Fruit fly (Drosophila melanogaster) whole organism, embryonic: ENCODE data around the gene CG10584.
A peak's percentile ranks its signal among the peaks of the same experiment; 100 is the strongest.

Source experiments
- Asciz ChIP-seq: fragments of 200-800 bp; sonication (Bioruptor generic); optimal IDR thresholded peaks from 2 replicates; lab custom pipeline; 2017; ENCODE audit warnings: missing biosample characterization, mild to moderate bottlenecking, missing genetic modification characterization, missing genetic modification reagents
- CG12391 ChIP-seq: fragments of 200-800 bp; sonication (Bioruptor generic); optimal IDR thresholded peaks from 3 replicates; lab custom pipeline; 2018; ENCODE audit warnings: missing biosample characterization, mild to moderate bottlenecking, missing genetic modification characterization, moderate library complexity
- CG12942 ChIP-seq: fragments of 200-800 bp; sonication (Bioruptor generic); optimal IDR thresholded peaks from 3 replicates; lab custom pipeline; 2016; ENCODE audit warnings: missing biosample characterization, missing genetic modification characterization
- CG14050 ChIP-seq: fragments of 200-800 bp; sonication (Bioruptor generic); IDR thresholded peaks from 3 replicates; pipeline ENCODE4 v1.3.6; 2022; ENCODE audit warnings: missing biosample characterization, missing genetic modification characterization
- CG15479 ChIP-seq: fragments of 200-800 bp; sonication (Bioruptor generic); optimal IDR thresholded peaks from 3 replicates; lab custom pipeline; 2019; ENCODE audit warnings: missing biosample characterization, mild to moderate bottlenecking, missing genetic modification characterization, moderate library complexity
- CG15696 ChIP-seq: fragments of 200-800 bp; sonication (Bioruptor generic); optimal IDR thresholded peaks from 2 replicates; lab custom pipeline; 2019; ENCODE audit warnings: missing biosample characterization, mild to moderate bottlenecking, missing genetic modification characterization, moderate library complexity
- CG17802 ChIP-seq: fragments of 200-800 bp; sonication (Bioruptor generic); optimal IDR thresholded peaks from 2 replicates; lab custom pipeline; 2018; ENCODE audit warnings: missing biosample characterization, mild to moderate bottlenecking, missing genetic modification characterization, moderate library complexity
- CG17912 ChIP-seq: fragments of 200-800 bp; sonication (Bioruptor generic); optimal IDR thresholded peaks from 2 replicates; lab custom pipeline; 2018; ENCODE audit warnings: missing biosample characterization, mild to moderate bottlenecking, missing genetic modification characterization
- CG18599 ChIP-seq: fragments of 200-800 bp; sonication (Bioruptor generic); optimal IDR thresholded peaks from 3 replicates; lab custom pipeline; 2017; ENCODE audit warnings: missing biosample characterization, missing genetic modification characterization, mild to moderate bottlenecking, moderate library complexity, missing genetic modification reagents
- CG2678 ChIP-seq: fragments of 200-800 bp; sonication (Bioruptor generic); optimal IDR thresholded peaks from 3 replicates; lab custom pipeline; 2019; ENCODE audit warnings: missing biosample characterization, mild to moderate bottlenecking, missing genetic modification characterization, moderate library complexity
- CG3065 ChIP-seq: fragments of 200-800 bp; sonication (Bioruptor generic); optimal IDR thresholded peaks from 2 replicates; lab custom pipeline; 2016; ENCODE audit warnings: missing biosample characterization, missing genetic modification characterization
- CG3407 ChIP-seq: fragments of 200-800 bp; sonication (Bioruptor generic); optimal IDR thresholded peaks from 2 replicates; lab custom pipeline; 2018; ENCODE audit warnings: missing biosample characterization, mild to moderate bottlenecking, missing genetic modification characterization
- CG3995 ChIP-seq: fragments of 200-800 bp; sonication (Bioruptor generic); optimal IDR thresholded peaks from 3 replicates; lab custom pipeline; 2016; ENCODE audit warnings: missing biosample characterization, missing genetic modification characterization
- CG4424 ChIP-seq: fragments of 200-800 bp; sonication (Bioruptor generic); optimal IDR thresholded peaks from 3 replicates; lab custom pipeline; 2016; ENCODE audit warnings: missing biosample characterization, missing genetic modification characterization
- CG6254 ChIP-seq: fragments of 200-800 bp; sonication (Bioruptor generic); optimal IDR thresholded peaks from 3 replicates; lab custom pipeline; 2017; ENCODE audit warnings: mild to moderate bottlenecking, missing biosample characterization, missing genetic modification reagents, missing genetic modification characterization
- CG6813 ChIP-seq: fragments of 200-800 bp; sonication (Bioruptor generic); optimal IDR thresholded peaks from 2 replicates; lab custom pipeline; 2017; ENCODE audit warnings: missing biosample characterization, missing genetic modification characterization, mild to moderate bottlenecking, moderate library complexity, missing genetic modification reagents
- CG9437 ChIP-seq: fragments of 200-800 bp; sonication (Bioruptor generic); optimal IDR thresholded peaks from 2 replicates; lab custom pipeline; 2018; ENCODE audit warnings: missing biosample characterization, mild to moderate bottlenecking, missing genetic modification characterization
- CTCF ChIP-seq: fragments of 200-800 bp; sonication (Bioruptor generic); optimal IDR thresholded peaks from 2 replicates; lab custom pipeline; 2017; ENCODE audit warnings: missing biosample characterization, mild to moderate bottlenecking, missing genetic modification characterization, moderate library complexity
- CrebB ChIP-seq: fragments of 200-800 bp; sonication (Bioruptor generic); optimal IDR thresholded peaks from 3 replicates; lab custom pipeline; 2018; ENCODE audit warnings: missing biosample characterization, mild to moderate bottlenecking, missing genetic modification characterization
- Dek ChIP-seq: fragments of 200-800 bp; sonication (Bioruptor generic); optimal IDR thresholded peaks from 3 replicates; lab custom pipeline; 2019; ENCODE audit warnings: missing biosample characterization, mild to moderate bottlenecking, missing genetic modification characterization, moderate library complexity
- ERR ChIP-seq: fragments of 200-800 bp; sonication (Bioruptor generic); optimal IDR thresholded peaks from 2 replicates; lab custom pipeline; 2016; ENCODE audit warnings: missing biosample characterization, missing genetic modification characterization
- GATAe ChIP-seq: fragments of 200-800 bp; sonication (Bioruptor generic); conservative IDR thresholded peaks from 2 replicates; pipeline ENCODE4 v1.3.6; 2022; ENCODE audit warnings: missing biosample characterization, missing genetic modification characterization
- Gug ChIP-seq: fragments of 200-800 bp; sonication (Bioruptor generic); IDR thresholded peaks from 4 replicates; pipeline ENCODE4 v1.3.6; 2022; ENCODE audit warnings: missing biosample characterization, missing genetic modification characterization
- Lpt ChIP-seq: fragments of >200 bp; optimal IDR thresholded peaks from 2 replicates; lab custom pipeline; 2018; ENCODE audit warnings: missing biosample characterization, missing genetic modification characterization
- Mrtf ChIP-seq: fragments of 200-800 bp; sonication (Bioruptor generic); IDR thresholded peaks from 3 replicates; pipeline ENCODE4 v1.3.6; 2022; ENCODE audit warnings: missing biosample characterization, missing genetic modification characterization
- Rfx ChIP-seq: fragments of 200-800 bp; sonication (Bioruptor generic); IDR thresholded peaks from 2 replicates; pipeline ENCODE4 v1.3.6; 2022; ENCODE audit warnings: missing biosample characterization, missing genetic modification characterization
- btn ChIP-seq: fragments of 200-800 bp; sonication (Bioruptor generic); optimal IDR thresholded peaks from 2 replicates; lab custom pipeline; 2016; ENCODE audit warnings: missing biosample characterization, missing genetic modification characterization
- cwo ChIP-seq: fragments of 200-800 bp; sonication (Bioruptor generic); optimal IDR thresholded peaks from 3 replicates; lab custom pipeline; 2017; ENCODE audit warnings: missing biosample characterization, missing genetic modification characterization, mild to moderate bottlenecking, moderate library complexity, missing genetic modification reagents
- disco-r ChIP-seq: fragments of 200-800 bp; sonication (Bioruptor generic); optimal IDR thresholded peaks from 2 replicates; lab custom pipeline; 2016; ENCODE audit warnings: missing biosample characterization, missing genetic modification characterization
- eve ChIP-seq, 2 experiments: fragments of >200 bp; optimal IDR thresholded peaks; 2 replicates each; lab custom pipeline; 2017; ENCODE audit warnings: missing biosample characterization in 2 of 2, missing genetic modification characterization in 2 of 2
- exex ChIP-seq: fragments of 200-800 bp; sonication (Bioruptor generic); optimal IDR thresholded peaks from 4 replicates; lab custom pipeline; 2018; ENCODE audit warnings: missing biosample characterization, mild to moderate bottlenecking, missing genetic modification characterization, moderate library complexity
- gcm2 ChIP-seq: fragments of 200-800 bp; sonication (Bioruptor generic); optimal IDR thresholded peaks from 2 replicates; lab custom pipeline; 2016; ENCODE audit warnings: missing biosample characterization, missing genetic modification characterization
- gem ChIP-seq: fragments of 200-800 bp; sonication (Bioruptor generic); optimal IDR thresholded peaks from 2 replicates; lab custom pipeline; 2019; ENCODE audit warnings: missing biosample characterization, mild to moderate bottlenecking, missing genetic modification characterization, moderate library complexity
- gro ChIP-seq: fragments of 200-800 bp; sonication (Bioruptor generic); optimal IDR thresholded peaks from 2 replicates; lab custom pipeline; 2016; ENCODE audit warnings: missing biosample characterization, missing genetic modification characterization
- hb ChIP-seq: fragments of 200-800 bp; sonication (Bioruptor generic); IDR thresholded peaks from 3 replicates; pipeline ENCODE4 v1.3.6; 2022; ENCODE audit warnings: missing biosample characterization, missing genetic modification characterization; ENCODE audit not compliant: partially characterized antibody
- hkb ChIP-seq, 2 experiments: fragments of 200-800 bp in 1 of 2; fragments of >200 bp in 1 of 2; sonication (Bioruptor generic) in 1 of 2; IDR thresholded peaks in 1 of 2; optimal IDR thresholded peaks in 1 of 2; 2 replicates each; pipeline versions ENCODE4 v1.3.6 to Lab custom; 2017 to 2022; ENCODE audit warnings: missing biosample characterization in 1 of 2, missing genetic modification characterization in 1 of 2
- insv ChIP-seq, 2 experiments: fragments of 200-800 bp; sonication (Bioruptor generic); optimal IDR thresholded peaks; 3 replicates each; lab custom pipeline; 2016 to 2018; ENCODE audit warnings: missing biosample characterization in 2 of 2, missing genetic modification characterization in 2 of 2
- knrl ChIP-seq: fragments of 200-800 bp; sonication (Bioruptor generic); IDR thresholded peaks from 3 replicates; pipeline ENCODE4 v1.3.6; 2022; ENCODE audit warnings: missing biosample characterization, missing genetic modification characterization; ENCODE audit not compliant: partially characterized antibody
- p53 ChIP-seq: fragments of 200-800 bp; sonication (Bioruptor generic); optimal IDR thresholded peaks from 2 replicates; lab custom pipeline; 2016; ENCODE audit warnings: missing biosample characterization, missing genetic modification characterization
- pan ChIP-seq, 4 experiments: fragments of >200 bp in 3 of 4; fragments of 200-800 bp in 1 of 4; sonication (Bioruptor generic) in 1 of 4; optimal IDR thresholded peaks in 3 of 4; IDR thresholded peaks in 1 of 4; 2 replicates each; pipeline versions ENCODE4 v1.3.6 to Lab custom; 2017 to 2022; ENCODE audit warnings: missing biosample characterization in 2 of 4, missing genetic modification characterization in 2 of 4, mixed read lengths in 1 of 4
- peb ChIP-seq: fragments of 200-800 bp; sonication (Bioruptor generic); IDR thresholded peaks from 2 replicates; pipeline ENCODE4 v1.3.6; 2022; ENCODE audit warnings: missing biosample characterization, missing genetic modification characterization
- row ChIP-seq: fragments of 200-800 bp; sonication (Bioruptor generic); IDR thresholded peaks from 3 replicates; pipeline ENCODE4 v1.3.6; 2022; ENCODE audit warnings: missing biosample characterization, missing genetic modification characterization
- sd ChIP-seq: fragments of 200-800 bp; sonication (Bioruptor generic); optimal IDR thresholded peaks from 3 replicates; lab custom pipeline; 2018; ENCODE audit warnings: missing biosample characterization, mild to moderate bottlenecking, missing genetic modification characterization, moderate library complexity
- sens ChIP-seq: fragments of 200-800 bp; sonication (Bioruptor generic); peaks from one replicate; lab custom pipeline; 2016; ENCODE audit warnings: missing biosample characterization, missing genetic modification characterization
- ssp ChIP-seq: fragments of 200-800 bp; sonication (Bioruptor generic); IDR thresholded peaks from 2 replicates; pipeline ENCODE4 v1.3.6; 2022; ENCODE audit warnings: missing biosample characterization, missing genetic modification characterization
- stc ChIP-seq: fragments of 200-800 bp; sonication (Bioruptor generic); IDR thresholded peaks from 2 replicates; pipeline ENCODE4 v1.3.6; 2022; ENCODE audit warnings: missing biosample characterization, missing genetic modification characterization
- tll ChIP-seq, 2 experiments: fragments of 200-800 bp in 1 of 2; fragments of >200 bp in 1 of 2; sonication (Bioruptor generic) in 1 of 2; optimal IDR thresholded peaks; 2 replicates each; lab custom pipeline; 2017 to 2019; ENCODE audit warnings: missing biosample characterization in 2 of 2, missing genetic modification characterization in 2 of 2, mild to moderate bottlenecking in 1 of 2, moderate library complexity in 1 of 2
- ttk ChIP-seq: fragments of 200-800 bp; sonication (Bioruptor generic); IDR thresholded peaks from 2 replicates; pipeline ENCODE4 v2.1.2; 2022; ENCODE audit warnings: missing biosample characterization, missing genetic modification characterization
- tx ChIP-seq: fragments of 200-800 bp; sonication (Bioruptor generic); optimal IDR thresholded peaks from 2 replicates; lab custom pipeline; 2016; ENCODE audit warnings: missing biosample characterization, missing genetic modification characterization
- yki ChIP-seq: fragments of >200 bp; optimal IDR thresholded peaks from 3 replicates; lab custom pipeline; 2018

Gene CG10584

DNA sequence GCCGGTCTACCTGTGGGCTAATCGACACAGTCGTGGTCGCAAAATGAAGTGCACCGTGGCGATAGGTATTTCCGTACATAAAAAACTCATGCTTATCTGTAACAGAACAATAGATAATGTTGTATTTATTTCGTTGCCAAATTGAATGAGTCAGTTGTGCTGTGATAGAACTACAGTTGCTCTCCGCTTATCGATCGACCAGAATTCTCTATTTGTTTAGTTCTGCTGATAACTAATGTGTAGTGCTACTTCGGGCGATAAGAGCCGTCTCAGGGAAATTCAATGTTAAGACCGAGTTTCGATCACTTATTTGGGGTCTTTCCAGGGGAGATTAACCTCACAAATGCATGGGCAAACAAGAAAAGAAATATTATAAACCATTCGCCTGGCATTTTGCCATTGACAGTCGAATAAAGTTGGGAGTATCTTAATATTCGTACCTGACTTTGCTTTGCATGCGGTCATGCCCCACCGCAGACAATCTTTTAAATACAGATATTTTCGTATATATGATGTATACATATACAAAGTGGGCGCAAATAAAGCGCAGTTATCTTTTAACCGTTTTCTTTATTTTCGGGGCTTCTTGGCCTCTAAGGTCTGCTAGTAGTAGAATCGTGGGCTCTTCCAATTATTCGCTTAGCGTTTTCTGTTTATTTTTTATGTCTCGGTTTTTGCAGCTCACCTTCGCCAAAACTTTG lies 5.2 kb upstream of the CG10584 start (continued):
- TF ChIP-seq CG6813 (GFP tag; lab: Kevin White, UChicago) (peak; percentile 7), CrebB (tag; lab: Kevin White, UChicago) (no peak), stc (GFP tag; lab: Robert Waterston, UW) (peak; percentile 40; the same call in 1 of the 2 replicates), insv (GFP tag; optimal IDR thresholded peaks at IDR 0.05; lab: Kevin White, UChicago) (no peak), Lpt (GFP tag; lab: Kevin White, UChicago) (no peak), CG3065 (GFP tag; lab: Kevin White, UChicago) (no peak), CG3995 (GFP tag; lab: Kevin White, UChicago) (no peak), CTCF (GFP tag; lab: Kevin White, UChicago) (no peak), Rfx (GFP tag; lab: Robert Waterston, UW) (no peak), CG6254 (GFP tag; lab: Kevin White, UChicago) (peak; percentile 30), pan (optimal IDR thresholded peaks at IDR 0.05; lab: Kevin White, UChicago) (no peak), pan (GFP tag; optimal IDR thresholded peaks at IDR 0.05 in 1 of 2, IDR thresholded peaks at IDR 0.05 in 1 of 2) (peak in 1 of 2 experiments; percentile 33), Mrtf (GFP tag; lab: Robert Waterston, UW) (no peak), CG18599 (GFP tag; lab: Kevin White, UChicago) (peak; percentile 17), ttk (GFP tag; lab: Robert Waterston, UW) (no peak), exex (tag; lab: Kevin White, UChicago) (peak; percentile 92), sd (peak; percentile 73), ssp (no peak), yki (lab: Kevin White, UChicago) (no peak), btn (GFP tag; lab: Kevin White, UChicago) (no peak), gro (GFP tag; lab: Kevin White, UChicago) (peak; percentile 14), disco-r (no peak), hb (GFP tag; lab: Robert Waterston, UW) (no peak), sens (GFP tag; lab: Kevin White, UChicago) (peak; percentile 62), CG2678 (tag; lab: Kevin White, UChicago) (no peak), gcm2 (GFP tag; lab: Kevin White, UChicago) (no peak), peb (GFP tag; lab: Robert Waterston, UW) (no peak), knrl (GFP tag; lab: Robert Waterston, UW) (no peak), CG17802 (tag; lab: Kevin White, UChicago) (no peak), GATAe (peak; percentile 89), gem (tag; lab: Kevin White, UChicago) (no peak), tll (GFP tag; optimal IDR thresholded peaks at IDR 0.05; lab: Kevin White, UChicago) (no peak), CG12942 (GFP tag; lab: Kevin White, UChicago) (no peak), CG4424 (GFP tag; lab: Kevin White, UChicago) (no peak), eve (GFP tag; optimal IDR thresholded peaks at IDR 0.05; lab: Kevin White, UChicago) (no peak), p53 (GFP tag; lab: Kevin White, UChicago) (no peak), CG15696 (tag; lab: Kevin White, UChicago) (no peak), hkb (optimal IDR thresholded peaks at IDR 0.05; lab: Kevin White, UChicago) (no peak), hkb (GFP tag; IDR thresholded peaks at IDR 0.05; lab: Robert Waterston, UW) (0 out of 2 replicates have a peak, but pooled peaks have one; percentile 7), ERR (no peak), cwo (GFP tag; lab: Kevin White, UChicago) (peak; percentile 30), row (GFP tag; lab: Robert Waterston, UW) (no peak), CG3407 (GFP tag; lab: Kevin White, UChicago) (no peak), CG12391 (tag; lab: Kevin White, UChicago) (no peak), Asciz (peak; percentile 37), Gug (GFP tag; lab: Robert Waterston, UW) (no peak), CG17912 (GFP tag; lab: Kevin White, UChicago) (peak; percentile 41), CG9437 (GFP tag; lab: Kevin White, UChicago) (no peak), Dek (no peak), CG14050 (GFP tag; lab: Robert Waterston, UW) (no peak), CG15479 (GFP tag; lab: Kevin White, UChicago) (peak; percentile 98), tx (GFP tag; lab: Kevin White, UChicago) (no peak)
